Worm (Caenorhabditis elegans) whole organism, early embryonic: Measurements from ENCODE around the gene gsp-2.

Experiments used
- ama-1 ChIP-seq: fragments of 150-350 bp; optimal IDR thresholded peaks from 2 replicates; lab custom pipeline; 2014
- ets-7 ChIP-seq: sonication (generic microtip); optimal IDR thresholded peaks from 2 replicates; lab custom pipeline; 2016; ENCODE audit warnings: missing genotype, missing genetic modification characterization, missing compliant biosample characterization
- hmbx-1 ChIP-seq: sonication (generic microtip); optimal IDR thresholded peaks from 2 replicates; lab custom pipeline; 2016; ENCODE audit warnings: mild to moderate bottlenecking, missing genetic modification characterization, missing compliant biosample characterization
- hmg-4 ChIP-seq: fragments of 200-800 bp; sonication (Bioruptor generic); optimal IDR thresholded peaks from 2 replicates; lab custom pipeline; 2018; ENCODE audit warnings: mild to moderate bottlenecking, missing genetic modification characterization, missing compliant biosample characterization
- tra-4 ChIP-seq: sonication (generic microtip); optimal IDR thresholded peaks from 2 replicates; lab custom pipeline; 2017; ENCODE audit warnings: missing genetic modification characterization, missing compliant biosample characterization

ce11 chrIII:7310662-7311340 lies 25.6 kb upstream of the gsp-2 start, which contains the start of the genes F56C9.6 and F56C9.3:
- TF ChIP-seq ets-7, result no peak
- no peak for TF ChIP-seq hmg-4 (GFP tag; lab: Kevin White, UChicago)
- no peak for TF ChIP-seq ama-1 (lab: Kevin White, UChicago)
- TF ChIP-seq hmbx-1, result no peak
- TF ChIP-seq tra-4 (tag; lab: Kevin White, UChicago), result no peak
